Fruit fly (Drosophila melanogaster) whole organism, wandering third instar larva: ENCODE measurements around the gene Remo.

Experiments
- Abd-B ChIP-seq: fragments of >200 bp; optimal IDR thresholded peaks from 2 replicates; lab custom pipeline; 2017; ENCODE audit warnings: missing biosample characterization, missing genetic modification characterization
- CG32264 ChIP-seq: fragments of 200-800 bp; sonication (Bioruptor generic); optimal IDR thresholded peaks from 2 replicates; lab custom pipeline; 2016; ENCODE audit warnings: missing biosample characterization, missing genetic modification characterization
- CG9705 ChIP-seq: fragments of 200-800 bp; sonication (Bioruptor generic); optimal IDR thresholded peaks from 2 replicates; lab custom pipeline; 2018; ENCODE audit warnings: missing biosample characterization, mild to moderate bottlenecking, missing genetic modification characterization
- CrebA ChIP-seq: fragments of 200-800 bp; sonication (Bioruptor generic); optimal IDR thresholded peaks from 2 replicates; lab custom pipeline; 2016; ENCODE audit warnings: missing biosample characterization, mild to moderate bottlenecking, missing genetic modification characterization, borderline replicate concordance
- Dif ChIP-seq: fragments of 200-275, 200-300 bp; sonication (Bioruptor generic); optimal IDR thresholded peaks from 2 replicates; lab custom pipeline; 2018; ENCODE audit warnings: missing biosample characterization, missing genetic modification characterization; ENCODE audit not compliant: partially characterized antibody
- GATAd ChIP-seq: sonication (Bioruptor generic); optimal IDR thresholded peaks from 2 replicates; lab custom pipeline; 2016; ENCODE audit warnings: missing biosample characterization, missing genetic modification characterization
- HLH106 ChIP-seq: fragments of 200-800 bp; optimal IDR thresholded peaks from 3 replicates; lab custom pipeline; 2019; ENCODE audit warnings: missing biosample characterization, mild to moderate bottlenecking, missing genetic modification characterization, moderate library complexity
- Hnf4 ChIP-seq: fragments of 200-800 bp; sonication (Bioruptor generic); optimal IDR thresholded peaks from 2 replicates; lab custom pipeline; 2016; ENCODE audit warnings: missing biosample characterization, mild to moderate bottlenecking, missing genetic modification characterization
- Hr78 ChIP-seq: fragments of >200 bp; optimal IDR thresholded peaks from 2 replicates; lab custom pipeline; 2017; ENCODE audit warnings: missing biosample characterization, missing genetic modification characterization
- Hr83 ChIP-seq: fragments of 200-300 bp; sonication (Bioruptor generic); optimal IDR thresholded peaks from 2 replicates; lab custom pipeline; 2016; ENCODE audit warnings: missing biosample characterization, mild to moderate bottlenecking, missing genetic modification characterization, moderate library complexity; ENCODE audit not compliant: poor library complexity, severe bottlenecking
- Jra ChIP-seq: sonication (Bioruptor generic); optimal IDR thresholded peaks from 2 replicates; lab custom pipeline; 2016; ENCODE audit warnings: missing biosample characterization, missing genetic modification characterization
- Mio ChIP-seq: sonication (Bioruptor generic); optimal IDR thresholded peaks from 2 replicates; lab custom pipeline; 2016; ENCODE audit warnings: missing biosample characterization, missing genetic modification characterization
- Myc ChIP-seq: fragments of >200 bp; optimal IDR thresholded peaks from 2 replicates; lab custom pipeline; 2017
- N ChIP-seq: fragments of >200 bp; optimal IDR thresholded peaks from 2 replicates; lab custom pipeline; 2018; ENCODE audit warnings: missing biosample characterization, missing external identifiers, missing genetic modification characterization
- OdsH ChIP-seq: fragments of 200-800 bp; sonication (Bioruptor generic); optimal IDR thresholded peaks from 2 replicates; lab custom pipeline; 2016; ENCODE audit warnings: missing biosample characterization, mild to moderate bottlenecking, missing genetic modification characterization
- Rel ChIP-seq, 2 experiments: fragments of 200-800 bp; sonication (Bioruptor generic) in 1 of 2; optimal IDR thresholded peaks; 2 replicates in 1 of 2; 3 replicates in 1 of 2; lab custom pipeline; 2016 to 2019; ENCODE audit warnings: mild to moderate bottlenecking in 2 of 2, missing biosample characterization in 2 of 2, missing genetic modification characterization in 2 of 2, moderate library complexity in 1 of 2
- Sp1 ChIP-seq: fragments of 200-800 bp; sonication (Bioruptor generic); optimal IDR thresholded peaks from 3 replicates; lab custom pipeline; 2019; ENCODE audit warnings: missing biosample characterization, mild to moderate bottlenecking, missing genetic modification characterization, moderate library complexity
- Vsx2 ChIP-seq: fragments of 200-300, 225-300 bp; sonication (Bioruptor generic); optimal IDR thresholded peaks from 2 replicates; lab custom pipeline; 2018; ENCODE audit warnings: missing biosample characterization, missing genetic modification characterization; ENCODE audit not compliant: partially characterized antibody
- br ChIP-seq: fragments of 200-800 bp; sonication (Bioruptor generic); optimal IDR thresholded peaks from 2 replicates; lab custom pipeline; 2016; ENCODE audit warnings: missing biosample characterization, missing genetic modification characterization
- brk ChIP-seq: fragments of 200-800 bp; sonication (Bioruptor generic); optimal IDR thresholded peaks from 2 replicates; lab custom pipeline; 2016; ENCODE audit warnings: missing biosample characterization, mild to moderate bottlenecking, missing genetic modification characterization
- dl ChIP-seq, 2 experiments: fragments of 175-275, 200-275 bp in 1 of 2; fragments of 200-275 bp in 1 of 2; sonication (Bioruptor generic); optimal IDR thresholded peaks; lab custom pipeline; 2018; ENCODE audit warnings: mild to moderate bottlenecking in 2 of 2, missing biosample characterization in 2 of 2, missing genetic modification characterization in 2 of 2, moderate library complexity in 2 of 2; ENCODE audit not compliant: partially characterized antibody in 2 of 2, insufficient read depth in 1 of 2
- dmrt93B ChIP-seq: fragments of 200-800 bp; sonication (Bioruptor generic); optimal IDR thresholded peaks from 2 replicates; lab custom pipeline; 2018; ENCODE audit warnings: missing biosample characterization, mild to moderate bottlenecking, missing genetic modification characterization
- dsf ChIP-seq: sonication (Bioruptor generic); optimal IDR thresholded peaks from 2 replicates; lab custom pipeline; 2016; ENCODE audit warnings: missing biosample characterization, missing genetic modification characterization, borderline replicate concordance
- ey ChIP-seq: fragments of 200-800 bp; sonication (Bioruptor generic); optimal IDR thresholded peaks from 2 replicates; lab custom pipeline; 2016; ENCODE audit warnings: missing biosample characterization, missing genetic modification characterization
- foxo ChIP-seq, 2 experiments: fragments of 200-800 bp; sonication (Bioruptor generic); optimal IDR thresholded peaks; 2 replicates in 1 of 2; 3 replicates in 1 of 2; lab custom pipeline; 2016 to 2017; ENCODE audit warnings: missing biosample characterization in 2 of 2, missing genetic modification characterization in 2 of 2
- fru ChIP-seq: fragments of 200-800 bp; sonication (Bioruptor generic); optimal IDR thresholded peaks from 3 replicates; lab custom pipeline; 2016; ENCODE audit warnings: missing biosample characterization, mild to moderate bottlenecking, missing genetic modification characterization
- h ChIP-seq: fragments of 200-800 bp; sonication (Bioruptor generic); optimal IDR thresholded peaks from 3 replicates; lab custom pipeline; 2016; ENCODE audit warnings: missing biosample characterization, mild to moderate bottlenecking, missing genetic modification characterization
- jim ChIP-seq: fragments of 175-275, 200-325 bp; sonication (Bioruptor generic); optimal IDR thresholded peaks from 2 replicates; lab custom pipeline; 2016; ENCODE audit warnings: missing biosample characterization, mild to moderate bottlenecking, missing genetic modification characterization
- lola ChIP-seq: fragments of >200 bp; optimal IDR thresholded peaks from 2 replicates; lab custom pipeline; 2017; ENCODE audit warnings: missing biosample characterization, missing genetic modification characterization
- pan ChIP-seq: fragments of >200 bp; optimal IDR thresholded peaks from 2 replicates; lab custom pipeline; 2017
- psq ChIP-seq: fragments of 200-800 bp; sonication (Bioruptor generic); optimal IDR thresholded peaks from 3 replicates; lab custom pipeline; 2017; ENCODE audit warnings: missing biosample characterization, mild to moderate bottlenecking, missing genetic modification characterization, moderate library complexity
- rgr ChIP-seq: fragments of 200-800 bp; sonication (Bioruptor generic); optimal IDR thresholded peaks from 3 replicates; lab custom pipeline; 2016; ENCODE audit warnings: missing biosample characterization, mild to moderate bottlenecking, missing genetic modification characterization
- sage ChIP-seq: fragments of 200-800 bp; sonication (Bioruptor generic); optimal IDR thresholded peaks from 2 replicates; lab custom pipeline; 2016; ENCODE audit warnings: missing biosample characterization, mild to moderate bottlenecking, missing genetic modification characterization
- sv ChIP-seq: fragments of 200-800 bp; sonication (Bioruptor generic); optimal IDR thresholded peaks from 3 replicates; lab custom pipeline; 2016; ENCODE audit warnings: missing biosample characterization, missing genetic modification characterization
- tai ChIP-seq: sonication (Bioruptor generic); optimal IDR thresholded peaks from 2 replicates; lab custom pipeline; 2016; ENCODE audit warnings: missing biosample characterization, missing genetic modification characterization
- usp ChIP-seq: fragments of >200 bp; optimal IDR thresholded peaks from 2 replicates; lab custom pipeline; 2017; ENCODE audit warnings: missing biosample characterization, missing genetic modification characterization
- woc ChIP-seq: sonication (Bioruptor generic); optimal IDR thresholded peaks from 2 replicates; lab custom pipeline; 2016; ENCODE audit warnings: missing biosample characterization, mild to moderate bottlenecking, missing genetic modification characterization

Gene Remo

dm6 chrX:13305323-13305722 lies 17.5 kb downstream of the Remo start:
- TF ChIP-seq Hr78 (GFP tag; lab: Kevin White, UChicago) (no peak), Rel (GFP tag; optimal IDR thresholded peaks at IDR 0.05; lab: Kevin White, UChicago) (no peak), Rel (tag; optimal IDR thresholded peaks at IDR 0.05; lab: Kevin White, UChicago) (peak; percentile 71), h (peak; percentile 17), sage (GFP tag; lab: Kevin White, UChicago) (no peak)

- TF ChIP-seq Hr83 (GFP tag; lab: Kevin White, UChicago), result no peak
- no peak for TF ChIP-seq jim
- TF ChIP-seq CG9705 (GFP tag; lab: Kevin White, UChicago), result no peak
- TF ChIP-seq dmrt93B (GFP tag; lab: Kevin White, UChicago), result no peak
- TF ChIP-seq usp (GFP tag; lab: Kevin White, UChicago), result no peak
- TF ChIP-seq CrebA (GFP tag; lab: Kevin White, UChicago), result no peak
- TF ChIP-seq Jra (GFP tag; lab: Kevin White, UChicago), result no peak
- TF ChIP-seq h, result peak; percentile 33
- peak; percentile 12 for TF ChIP-seq Hnf4 (GFP tag; lab: Kevin White, UChicago)
- TF ChIP-seq Sp1 (GFP tag; lab: Kevin White, UChicago), result peak; percentile 54
- TF ChIP-seq ey, result peak; percentile 14
- TF ChIP-seq psq (GFP tag; lab: Kevin White, UChicago), result peak; percentile 45
- TF ChIP-seq sv (GFP tag; lab: Kevin White, UChicago), result no peak
- no peak for TF ChIP-seq GATAd
- TF ChIP-seq woc (GFP tag; lab: Kevin White, UChicago), result no peak
- peak in 1 of 2 experiments; percentile 58 for TF ChIP-seq foxo (GFP tag; optimal IDR thresholded peaks at IDR 0.05; lab: Kevin White, UChicago)
- TF ChIP-seq Myc (lab: Kevin White, UChicago), result no peak
- peak; percentile 42 for TF ChIP-seq fru (GFP tag; lab: Kevin White, UChicago)
- peak; percentile 35 for TF ChIP-seq HLH106 (tag; lab: Kevin White, UChicago)
- peak; percentile 20 for TF ChIP-seq rgr (GFP tag; lab: Kevin White, UChicago)
- TF ChIP-seq Hr78 (GFP tag; lab: Kevin White, UChicago), result no peak
- no peak for TF ChIP-seq dsf
- no peak for TF ChIP-seq br (GFP tag; lab: Kevin White, UChicago)
- peak; percentile 48 for TF ChIP-seq OdsH
These were observed 19.3 kb downstream of the Remo start for dm6 chrX:13307189-13307588.

- TF ChIP-seq h (peak; percentile 37), br (GFP tag; lab: Kevin White, UChicago) (peak; percentile 20), Hr83 (GFP tag; lab: Kevin White, UChicago) (peak; percentile 38), Hnf4 (GFP tag; lab: Kevin White, UChicago) (no peak), N (GFP tag; lab: Kevin White, UChicago) (no peak), Rel (GFP tag; optimal IDR thresholded peaks at IDR 0.05; lab: Kevin White, UChicago) (no peak), Rel (tag; optimal IDR thresholded peaks at IDR 0.05; lab: Kevin White, UChicago) (peak; percentile 49), tai (GFP tag; lab: Kevin White, UChicago) (no peak)
These were observed 22.9 kb downstream of the Remo start for dm6 chrX:13310764-13311163.

dm6 chrX:13312200-13312599 lies 24.3 kb downstream of the Remo start:
- TF ChIP-seq Hnf4 (GFP tag; lab: Kevin White, UChicago) (peak; percentile 14), woc (GFP tag; lab: Kevin White, UChicago) (peak; percentile 14), dsf (no peak), lola (no peak), dmrt93B (GFP tag; lab: Kevin White, UChicago) (peak; percentile 47), OdsH (peak; percentile 20), pan (lab: Kevin White, UChicago) (no peak), HLH106 (tag; lab: Kevin White, UChicago) (peak; percentile 75), sv (GFP tag; lab: Kevin White, UChicago) (no peak), tai (GFP tag; lab: Kevin White, UChicago) (no peak), br (GFP tag; lab: Kevin White, UChicago) (peak; percentile 31), N (GFP tag; lab: Kevin White, UChicago) (no peak), dl (GFP tag; optimal IDR thresholded peaks at IDR 0.05; lab: Kevin White, UChicago; ENCODE audit: insufficient read depth in 1 of 2, partially characterized antibody in 2 of 2) (no peak), jim (no peak), Myc (lab: Kevin White, UChicago) (no peak), CG9705 (GFP tag; lab: Kevin White, UChicago) (no peak), Sp1 (GFP tag; lab: Kevin White, UChicago) (peak; percentile 74), Hr78 (GFP tag; lab: Kevin White, UChicago) (no peak), Jra (GFP tag; lab: Kevin White, UChicago) (no peak), brk (no peak), rgr (GFP tag; lab: Kevin White, UChicago) (peak; percentile 41), Rel (GFP tag; optimal IDR thresholded peaks at IDR 0.05; lab: Kevin White, UChicago) (no peak), Rel (tag; optimal IDR thresholded peaks at IDR 0.05; lab: Kevin White, UChicago) (peak; percentile 5), Vsx2 (no peak), ey (peak; percentile 49), h (peak; percentile 47), usp (GFP tag; lab: Kevin White, UChicago) (no peak), Dif (GFP tag; lab: Kevin White, UChicago) (no peak), GATAd (no peak), fru (GFP tag; lab: Kevin White, UChicago) (peak; percentile 53), CrebA (GFP tag; lab: Kevin White, UChicago) (no peak), foxo (GFP tag; optimal IDR thresholded peaks at IDR 0.05; lab: Kevin White, UChicago) (peak in 1 of 2 experiments; percentile 56), sage (GFP tag; lab: Kevin White, UChicago) (no peak), Hr83 (GFP tag; lab: Kevin White, UChicago) (no peak), Abd-B (no peak), Mio (GFP tag; lab: Kevin White, UChicago) (no peak), CG32264 (GFP tag; lab: Kevin White, UChicago) (no peak), psq (GFP tag; lab: Kevin White, UChicago) (peak; percentile 35)
